Fruit fly (Drosophila melanogaster) whole organism, wandering third instar larva: ENCODE data around the gene CG3407.

Experiments used
- Rel ChIP-seq, 2 experiments: fragments of 200-800 bp; sonication (Bioruptor generic) in 1 of 2; optimal IDR thresholded peaks; 2 replicates in 1 of 2; 3 replicates in 1 of 2; lab custom pipeline; 2016 to 2019; ENCODE audit warnings: mild to moderate bottlenecking in 2 of 2, missing biosample characterization in 2 of 2, missing genetic modification characterization in 2 of 2, moderate library complexity in 1 of 2
- fru ChIP-seq: fragments of 200-800 bp; sonication (Bioruptor generic); optimal IDR thresholded peaks from 3 replicates; lab custom pipeline; 2016; ENCODE audit warnings: missing biosample characterization, mild to moderate bottlenecking, missing genetic modification characterization
- pan ChIP-seq: fragments of >200 bp; optimal IDR thresholded peaks from 2 replicates; lab custom pipeline; 2017
- psq ChIP-seq: fragments of 200-800 bp; sonication (Bioruptor generic); optimal IDR thresholded peaks from 3 replicates; lab custom pipeline; 2017; ENCODE audit warnings: missing biosample characterization, mild to moderate bottlenecking, missing genetic modification characterization, moderate library complexity

- no peak for TF ChIP-seq pan (lab: Kevin White, UChicago)
- TF ChIP-seq Rel (GFP tag; optimal IDR thresholded peaks at IDR 0.05; lab: Kevin White, UChicago) = no peak
- TF ChIP-seq Rel (tag; optimal IDR thresholded peaks at IDR 0.05; lab: Kevin White, UChicago) = no peak
- TF ChIP-seq fru = no peak
- TF ChIP-seq psq = no peak
Measured at dm6 chr2L:3833924-3834323, 20.7 kb upstream of the CG3407 start.
